Worm (Caenorhabditis elegans) whole organism, L4 larva: ENCODE data around the gene F26D11.2.

ENCODE experiments used
- D1046.2 ChIP-seq: fragments of 200-800 bp; sonication (Bioruptor generic); IDR thresholded peaks from 2 replicates; pipeline ENCODE4 v1.3.6; 2022; ENCODE audit warnings: missing genetic modification characterization, missing compliant biosample characterization
- F26F4.8 ChIP-seq: fragments of 200-800 bp; sonication (Bioruptor generic); conservative IDR thresholded peaks from 2 replicates; pipeline ENCODE4 v1.3.6; 2022; ENCODE audit warnings: missing genetic modification characterization, missing compliant biosample characterization
- F44E2.7 ChIP-seq: fragments of 200-800 bp; sonication (Bioruptor generic); IDR thresholded peaks from 2 replicates; pipeline ENCODE4 v2.1.2; 2022; ENCODE audit warnings: missing genetic modification characterization, missing compliant biosample characterization
- T20F7.1 ChIP-seq: fragments of 200-800 bp; sonication (Bioruptor generic); optimal IDR thresholded peaks from 2 replicates; lab custom pipeline; 2018; ENCODE audit warnings: mild to moderate bottlenecking, missing genetic modification characterization, missing compliant biosample characterization
- ZK546.5 ChIP-seq, 2 experiments: sonication (generic microtip); optimal IDR thresholded peaks; 2 replicates each; lab custom pipeline; 2017; ENCODE audit warnings: missing biosample characterization in 2 of 2, missing genetic modification characterization in 2 of 2
- arid-1 ChIP-seq: fragments of 200-800 bp; sonication (Bioruptor generic); conservative IDR thresholded peaks from 2 replicates; pipeline ENCODE4 v1.3.6; 2022; ENCODE audit warnings: missing genetic modification reagents, missing genetic modification characterization, missing compliant biosample characterization
- attf-4 ChIP-seq: sonication (generic microtip); optimal IDR thresholded peaks from 3 replicates; lab custom pipeline; 2017; ENCODE audit warnings: missing biosample characterization, missing genetic modification characterization
- ceh-62 ChIP-seq: sonication (generic microtip); optimal IDR thresholded peaks from 2 replicates; lab custom pipeline; 2017; ENCODE audit warnings: missing biosample characterization, missing genetic modification characterization
- ces-1 ChIP-seq: fragments of 150-350 bp; sonication (generic microtip); optimal IDR thresholded peaks from 4 replicates; lab custom pipeline; 2014; ENCODE audit warnings: missing biosample characterization, missing genetic modification reagents, missing genetic modification characterization
- cey-2 ChIP-seq: sonication (generic microtip); optimal IDR thresholded peaks from 3 replicates; lab custom pipeline; 2017; ENCODE audit warnings: missing genetic modification characterization, mild to moderate bottlenecking, missing compliant biosample characterization, antibody characterized with exemption, borderline replicate concordance; ENCODE audit not compliant: insufficient read depth
- daf-16 ChIP-seq, 3 experiments: sonication (generic microtip); optimal IDR thresholded peaks; 2 replicates each; lab custom pipeline; 2016 to 2017; ENCODE audit warnings: missing genetic modification characterization in 3 of 3, missing genetic modification reagents in 3 of 3, mild to moderate bottlenecking in 2 of 3, missing compliant biosample characterization in 2 of 3, missing biosample characterization in 1 of 3, moderate library complexity in 1 of 3
- daf-19 ChIP-seq: fragments of 200-800 bp; sonication (Bioruptor generic); conservative IDR thresholded peaks from 2 replicates; pipeline ENCODE4 v1.3.6; 2022; ENCODE audit warnings: missing genetic modification characterization, missing compliant biosample characterization
- dmd-6 ChIP-seq: fragments of 200-800 bp; sonication (Bioruptor generic); IDR thresholded peaks from 2 replicates; pipeline ENCODE4 v1.3.6; 2022; ENCODE audit warnings: missing genetic modification reagents, missing genetic modification characterization, missing compliant biosample characterization
- dve-1 ChIP-seq: sonication (generic microtip); optimal IDR thresholded peaks from 2 replicates; lab custom pipeline; 2017; ENCODE audit warnings: antibody characterized with exemption, mild to moderate bottlenecking, missing genetic modification characterization, missing compliant biosample characterization; ENCODE audit not compliant: insufficient read depth
- egl-43 ChIP-seq: fragments of 200-800 bp; sonication (Bioruptor generic); IDR thresholded peaks from 2 replicates; pipeline ENCODE4 v1.3.6; 2022; ENCODE audit warnings: missing genetic modification reagents, missing genetic modification characterization, missing compliant biosample characterization
- jun-1 ChIP-seq: fragments of 150-350 bp; optimal IDR thresholded peaks from 2 replicates; lab custom pipeline; 2014; ENCODE audit warnings: missing biosample characterization, missing genetic modification reagents, missing genetic modification characterization
- lim-7 ChIP-seq: fragments of 200-800 bp; sonication (Bioruptor generic); IDR thresholded peaks from 2 replicates; pipeline ENCODE4 v1.3.6; 2022; ENCODE audit warnings: missing genetic modification characterization, missing compliant biosample characterization
- lin-13 ChIP-seq: fragments of 150-350 bp; optimal IDR thresholded peaks from 2 replicates; lab custom pipeline; 2014; ENCODE audit warnings: missing biosample characterization, missing genetic modification reagents, missing genetic modification characterization
- lin-15B ChIP-seq: fragments of 150-350 bp; sonication (generic microtip); optimal IDR thresholded peaks from 3 replicates; lab custom pipeline; 2014; ENCODE audit warnings: missing biosample characterization, missing genetic modification characterization
- lin-38 ChIP-seq: fragments of 200-800 bp; sonication (Bioruptor generic); IDR thresholded peaks from 2 replicates; pipeline ENCODE4 v1.3.6; 2022; ENCODE audit warnings: missing genetic modification reagents, missing genetic modification characterization, missing compliant biosample characterization
- lin-39 ChIP-seq: fragments of 150-350 bp; optimal IDR thresholded peaks from 2 replicates; lab custom pipeline; 2014; ENCODE audit warnings: missing biosample characterization, missing genetic modification reagents, missing genetic modification characterization
- lir-3 ChIP-seq: sonication (generic microtip); optimal IDR thresholded peaks from 2 replicates; lab custom pipeline; 2016; ENCODE audit warnings: mild to moderate bottlenecking, missing genetic modification characterization, missing compliant biosample characterization
- lsy-2 ChIP-seq, 2 experiments: fragments of 150-350 bp in 1 of 2; sonication (generic microtip) in 1 of 2; optimal IDR thresholded peaks; 2 replicates each; lab custom pipeline; 2014 to 2017; ENCODE audit warnings: missing biosample characterization in 2 of 2, missing genetic modification characterization in 2 of 2
- madf-5 ChIP-seq, 2 experiments: fragments of 200-800 bp; sonication (Bioruptor generic); IDR thresholded peaks; 2 replicates each; pipeline ENCODE4 v1.3.6; 2022; ENCODE audit warnings: missing compliant biosample characterization in 2 of 2, missing genetic modification characterization in 2 of 2
- mdl-1 ChIP-seq, 2 experiments: fragments of 150-350 bp in 1 of 2; sonication (generic microtip) in 1 of 2; optimal IDR thresholded peaks; 2 replicates each; lab custom pipeline; 2014 to 2017; ENCODE audit warnings: missing biosample characterization in 2 of 2, missing genetic modification characterization in 2 of 2
- mdt-29 ChIP-seq: fragments of 200-800 bp; sonication (Bioruptor generic); IDR thresholded peaks from 2 replicates; pipeline ENCODE4 v1.3.6; 2022; ENCODE audit warnings: missing genetic modification reagents, missing genetic modification characterization, missing compliant biosample characterization
- mes-2 ChIP-seq: sonication (generic microtip); optimal IDR thresholded peaks from 2 replicates; lab custom pipeline; 2016; ENCODE audit warnings: missing genotype, mild to moderate bottlenecking, missing genetic modification characterization, missing compliant biosample characterization; ENCODE audit not compliant: poor library complexity, severe bottlenecking
- mxl-2 ChIP-seq: fragments of 200-800 bp; sonication (Bioruptor generic); conservative IDR thresholded peaks from 2 replicates; pipeline ENCODE4 v1.3.6; 2022; ENCODE audit warnings: missing genetic modification reagents, missing genetic modification characterization, missing compliant biosample characterization
- nhr-28 ChIP-seq: fragments of 150-350 bp; optimal IDR thresholded peaks from 2 replicates; lab custom pipeline; 2014; ENCODE audit warnings: missing biosample characterization, missing genetic modification characterization
- nhr-76 ChIP-seq: fragments of 150-350 bp; optimal IDR thresholded peaks from 2 replicates; lab custom pipeline; 2014; ENCODE audit warnings: missing biosample characterization, missing genetic modification characterization
- php-3 ChIP-seq: fragments of 200-800 bp; sonication (Bioruptor generic); IDR thresholded peaks from 2 replicates; pipeline ENCODE4 v1.3.6; 2022; ENCODE audit warnings: missing genetic modification reagents, missing genetic modification characterization, missing compliant biosample characterization
- pqm-1 ChIP-seq: sonication (generic microtip); optimal IDR thresholded peaks from 2 replicates; lab custom pipeline; 2017; ENCODE audit warnings: missing biosample characterization, missing genetic modification characterization
- rbr-2 ChIP-seq: sonication (generic microtip); optimal IDR thresholded peaks from 2 replicates; lab custom pipeline; 2016; ENCODE audit warnings: missing genotype, missing genetic modification characterization, missing compliant biosample characterization
- sdz-12 ChIP-seq: fragments of 200-800 bp; sonication (Bioruptor generic); optimal IDR thresholded peaks from 2 replicates; lab custom pipeline; 2018; ENCODE audit warnings: mild to moderate bottlenecking, missing genetic modification characterization, missing compliant biosample characterization
- spr-1 ChIP-seq: sonication (generic microtip); optimal IDR thresholded peaks from 2 replicates; lab custom pipeline; 2016; ENCODE audit warnings: mild to moderate bottlenecking, missing genetic modification characterization, missing compliant biosample characterization
- spr-3 ChIP-seq: fragments of 200-800 bp; sonication (Bioruptor generic); optimal IDR thresholded peaks from 2 replicates; lab custom pipeline; 2018; ENCODE audit warnings: mild to moderate bottlenecking, missing genetic modification characterization, missing compliant biosample characterization
- tag-97 ChIP-seq: fragments of 200-800 bp; sonication (Bioruptor generic); IDR thresholded peaks from 2 replicates; pipeline ENCODE4 v1.3.6; 2022; ENCODE audit warnings: missing genetic modification characterization, missing compliant biosample characterization
- zag-1 ChIP-seq: fragments of 150-350 bp; optimal IDR thresholded peaks from 2 replicates; lab custom pipeline; 2014; ENCODE audit warnings: missing biosample characterization, missing genetic modification characterization
- zfp-2 ChIP-seq: sonication (generic microtip); optimal IDR thresholded peaks from 2 replicates; lab custom pipeline; 2016; ENCODE audit warnings: mild to moderate bottlenecking, missing genetic modification characterization, missing compliant biosample characterization
- zip-2 ChIP-seq: fragments of 150-350 bp; optimal IDR thresholded peaks from 2 replicates; lab custom pipeline; 2014; ENCODE audit warnings: missing biosample characterization, missing genetic modification characterization

Gene F26D11.2

DNA sequence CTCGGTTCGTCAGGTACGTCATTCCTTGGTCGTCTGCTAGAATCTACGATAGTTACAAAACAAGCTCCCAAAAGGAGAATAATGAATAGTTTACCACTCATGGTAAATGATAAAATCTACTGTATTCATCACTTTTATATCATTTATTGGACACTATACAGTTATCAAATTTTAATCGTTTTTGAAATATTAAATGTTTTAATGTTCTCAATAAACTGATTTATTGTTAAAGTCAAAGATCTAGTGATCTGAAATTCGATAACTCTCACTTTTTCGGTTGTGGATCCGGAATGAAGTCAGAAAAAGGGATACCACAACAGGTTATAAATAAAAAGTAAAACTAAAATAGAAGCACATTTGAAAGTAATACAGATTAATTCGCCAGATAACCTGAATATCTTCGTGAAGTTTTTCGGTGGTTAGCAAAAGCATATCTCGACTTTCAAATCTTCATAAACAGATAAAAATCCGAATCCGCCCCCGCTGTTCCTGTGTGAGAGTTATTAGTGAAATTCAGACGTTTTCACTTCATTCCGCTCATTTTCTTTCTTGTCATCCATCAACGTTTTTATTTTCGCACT lies at the start of gene F26D11.2, which contains the start of gene clec-217:
Gene F26D11.2, plus strand, starts transcription at position 531 of the 581 bp plus-strand sequence.
Gene clec-217, minus strand, starts transcription at position 101 of the 581 bp plus-strand sequence.
- TF ChIP-seq mdt-29 (GFP tag; lab: Robert Waterston, UW) (no peak), rbr-2 (tag; lab: Kevin White, UChicago) (no peak), F44E2.7 (GFP tag; lab: Robert Waterston, UW) (no peak), sdz-12 (GFP tag; lab: Kevin White, UChicago) (no peak), cey-2 (no peak), zip-2 (tag; lab: Kevin White, UChicago) (no peak), lsy-2 (tag; optimal IDR thresholded peaks at IDR 0.05; lab: Kevin White, UChicago) (no peak), lim-7 (GFP tag; lab: Robert Waterston, UW) (no peak), zfp-2 (no peak), lir-3 (tag; lab: Kevin White, UChicago) (no peak), madf-5 (GFP tag; IDR thresholded peaks at IDR 0.05; lab: Robert Waterston, UW) (no peak), spr-1 (tag; lab: Kevin White, UChicago) (no peak), mes-2 (tag; lab: Kevin White, UChicago) (no peak), spr-3 (GFP tag; lab: Kevin White, UChicago) (no peak)

DNA sequence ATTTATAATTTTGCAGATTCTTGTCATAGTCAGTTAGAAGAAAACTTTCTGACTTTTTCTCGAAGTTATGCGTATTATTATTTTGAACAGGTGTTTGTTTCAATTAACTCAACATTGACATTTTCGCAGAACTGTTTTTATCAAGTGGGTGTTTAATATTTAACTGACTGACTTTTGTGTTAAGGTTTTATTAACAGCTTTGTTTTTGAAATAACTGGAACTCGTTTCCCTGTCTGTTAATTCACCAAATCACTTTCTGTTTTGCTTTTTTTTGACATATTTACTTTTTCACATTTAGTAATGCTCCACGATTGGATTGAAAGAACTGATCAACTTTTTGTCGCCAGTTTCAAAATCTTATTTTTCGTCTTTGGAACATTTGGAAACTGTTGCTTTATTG lies 33.6 kb upstream of the F26D11.2 start, which contains the start of gene srsx-7:
Gene srsx-7, plus strand, starts transcription at position 301 of the 400 bp plus-strand sequence.
- TF ChIP-seq T20F7.1 (GFP tag; lab: Kevin White, UChicago) (no peak), nhr-76 (tag; lab: Kevin White, UChicago) (no peak), zag-1 (tag; lab: Kevin White, UChicago) (no peak), dve-1 (tag; lab: Kevin White, UChicago) (no peak), tag-97 (GFP tag; lab: Robert Waterston, UW) (no peak), lin-13 (GFP tag; lab: Kevin White, UChicago) (no peak), jun-1 (tag; lab: Kevin White, UChicago) (no peak), ceh-62 (tag; lab: Kevin White, UChicago) (no peak), lin-15B (tag; lab: Kevin White, UChicago) (no peak), sdz-12 (GFP tag; lab: Kevin White, UChicago) (no peak), pqm-1 (tag; lab: Kevin White, UChicago) (no peak), madf-5 (GFP tag; IDR thresholded peaks at IDR 0.05; lab: Robert Waterston, UW) (no peak), D1046.2 (GFP tag; lab: Robert Waterston, UW) (no peak), mdl-1 (tag; optimal IDR thresholded peaks at IDR 0.05; lab: Kevin White, UChicago) (no peak), ZK546.5 (tag; optimal IDR thresholded peaks at IDR 0.05; lab: Kevin White, UChicago) (no peak), F26F4.8 (GFP tag; lab: Robert Waterston, UW) (no peak), lin-38 (GFP tag; lab: Robert Waterston, UW) (no peak), ces-1 (GFP tag; lab: Kevin White, UChicago) (no peak)

DNA sequence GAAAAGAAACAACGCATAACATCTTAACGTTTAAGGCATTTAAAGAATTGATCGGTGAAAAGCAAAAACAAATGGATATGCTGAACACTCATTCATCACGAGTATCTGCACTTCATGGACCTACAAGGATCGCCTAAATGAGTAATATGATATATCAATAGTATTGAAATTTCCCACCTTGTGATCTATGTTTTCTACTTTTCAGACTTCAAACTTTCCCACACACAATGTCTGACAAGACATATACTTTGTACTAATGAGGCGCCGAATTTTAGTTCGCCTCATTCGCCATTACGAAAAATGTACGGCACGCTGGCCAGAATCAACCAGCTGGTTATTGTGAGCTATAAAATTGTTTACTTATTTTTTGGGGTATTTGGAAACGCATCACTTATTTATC lies 32.3 kb upstream of the F26D11.2 start, which contains the start of gene srsx-6:
Gene srsx-6, plus strand, starts transcription at position 301 of the 400 bp plus-strand sequence.
- TF ChIP-seq php-3 (GFP tag; lab: Robert Waterston, UW) (no peak), arid-1 (GFP tag; lab: Robert Waterston, UW) (no peak), ZK546.5 (tag; optimal IDR thresholded peaks at IDR 0.05; lab: Kevin White, UChicago) (no peak), dmd-6 (GFP tag; lab: Robert Waterston, UW) (no peak), egl-43 (GFP tag; lab: Robert Waterston, UW) (no peak), daf-16 (GFP tag; optimal IDR thresholded peaks at IDR 0.05; lab: Kevin White, UChicago) (no peak), daf-16 (tag; optimal IDR thresholded peaks at IDR 0.05; lab: Kevin White, UChicago) (no peak), lin-39 (tag; lab: Kevin White, UChicago) (no peak), mxl-2 (no peak), nhr-28 (no peak), attf-4 (tag; lab: Kevin White, UChicago) (no peak), daf-19 (GFP tag; lab: Robert Waterston, UW) (no peak)
